Fruit fly (Drosophila melanogaster): ENCODE data around the gene Arl8.

Gene Arl8

dm6 chr3R:8111789-8112382, 14.5 kb upstream of the Arl8 start:
- TF ChIP-seq foxo (GFP tag; optimal IDR thresholded peaks at IDR 0.05) = no peak

DNA sequence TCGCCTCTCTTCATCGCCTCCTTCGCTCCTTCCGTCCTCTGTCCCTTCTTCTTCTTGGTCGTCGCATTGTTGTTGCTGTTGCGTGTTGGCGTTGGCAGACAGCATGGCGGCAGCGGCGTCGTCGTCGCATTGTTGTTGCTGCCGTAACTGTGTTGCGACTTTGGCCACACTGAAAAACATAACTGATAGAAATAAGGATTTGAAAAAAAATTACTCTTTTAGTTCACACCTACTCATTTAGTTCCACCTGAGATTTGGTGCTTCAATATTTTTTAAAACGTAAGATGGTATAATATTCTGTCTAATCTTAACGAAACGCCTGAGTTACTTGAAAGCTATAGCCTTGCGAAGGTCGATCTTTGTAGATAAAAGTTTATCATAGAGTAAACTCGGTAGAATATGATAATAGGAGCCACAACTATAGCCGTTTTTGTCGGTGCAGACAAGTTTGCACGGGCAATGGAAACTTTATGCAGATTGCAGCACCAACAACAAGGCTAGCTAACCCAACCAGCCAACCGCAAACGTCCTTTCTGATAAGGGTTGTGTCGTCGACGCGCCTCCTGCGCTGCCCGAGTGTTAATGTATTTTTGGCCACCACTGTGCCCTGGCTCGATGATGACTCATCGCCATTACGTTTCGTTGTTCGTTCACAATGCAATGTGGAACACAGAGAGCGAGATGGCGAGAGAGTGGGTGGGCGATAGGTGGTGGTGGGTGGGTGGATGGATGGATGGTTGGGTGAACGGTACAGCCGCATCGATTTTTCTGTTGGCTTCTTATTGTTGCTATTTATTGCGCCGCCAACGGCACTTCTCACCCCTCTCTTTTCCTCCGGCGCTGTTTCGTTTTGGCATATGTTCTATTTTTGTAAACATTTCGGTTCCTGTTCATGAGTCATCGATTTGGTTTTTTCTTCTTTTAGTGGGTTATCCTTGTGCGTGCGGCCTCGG, 13.2 kb upstream of the Arl8 start:
- TF ChIP-seq dmrt93B (GFP tag; optimal IDR thresholded peaks at IDR 0.05) = peak; percentile 69
- TF ChIP-seq sv (GFP tag; optimal IDR thresholded peaks at IDR 0.05) = peak; percentile 61
- TF ChIP-seq Mio (GFP tag; optimal IDR thresholded peaks at IDR 0.05) = no peak
- no peak for TF ChIP-seq Dfd (GFP tag; optimal IDR thresholded peaks at IDR 0.05)
- TF ChIP-seq Jra (GFP tag; optimal IDR thresholded peaks at IDR 0.05) = peak; percentile 40
- TF ChIP-seq rgr (GFP tag; optimal IDR thresholded peaks at IDR 0.05) = peak; percentile 80
- TF ChIP-seq Hnf4 (GFP tag; optimal IDR thresholded peaks at IDR 0.05) = peak; percentile 42
- TF ChIP-seq h (GFP tag; optimal IDR thresholded peaks at IDR 0.05) = peak; percentile 70
- TF ChIP-seq Sp1 (GFP tag; optimal IDR thresholded peaks at IDR 0.05) = peak; percentile 82
- peak; percentile 29 for TF ChIP-seq brk (GFP tag; optimal IDR thresholded peaks at IDR 0.05)
- TF ChIP-seq br (GFP tag; optimal IDR thresholded peaks at IDR 0.05) = peak; percentile 78
- peak; percentile 60 for TF ChIP-seq tai (GFP tag; optimal IDR thresholded peaks at IDR 0.05)
- peak; percentile 38 for TF ChIP-seq sage (GFP tag; optimal IDR thresholded peaks at IDR 0.05)
- TF ChIP-seq N (GFP tag; optimal IDR thresholded peaks at IDR 0.05) = no peak
- no peak for TF ChIP-seq dsf (GFP tag; optimal IDR thresholded peaks at IDR 0.05; ENCODE audit: borderline replicate concordance)
- TF ChIP-seq fru (GFP tag; optimal IDR thresholded peaks at IDR 0.05) = peak; percentile 84
- no peak for TF ChIP-seq Abd-B (GFP tag; optimal IDR thresholded peaks at IDR 0.05)
- TF ChIP-seq OdsH (GFP tag; optimal IDR thresholded peaks at IDR 0.05) = peak; percentile 75
- TF ChIP-seq Myc (optimal IDR thresholded peaks at IDR 0.05) = no peak
- TF ChIP-seq Hr83 (GFP tag; optimal IDR thresholded peaks at IDR 0.05; ENCODE audit: poor library complexity, severe bottlenecking) = no peak
- TF ChIP-seq foxo (GFP tag; optimal IDR thresholded peaks at IDR 0.05) = peak in 1 of 2 experiments; percentile 83
- peak; percentile 63 for TF ChIP-seq woc (GFP tag; optimal IDR thresholded peaks at IDR 0.05)
- TF ChIP-seq ey (GFP tag; optimal IDR thresholded peaks at IDR 0.05) = peak; percentile 88
- peak; percentile 80 for TF ChIP-seq psq (GFP tag; optimal IDR thresholded peaks at IDR 0.05)
- peak; percentile 75 for TF ChIP-seq HLH106 (tag; optimal IDR thresholded peaks at IDR 0.05)
- no peak for TF ChIP-seq Rel (GFP tag; optimal IDR thresholded peaks at IDR 0.05)
- TF ChIP-seq Rel (tag; optimal IDR thresholded peaks at IDR 0.05) = no peak
- no peak for TF ChIP-seq GATAd (GFP tag; optimal IDR thresholded peaks at IDR 0.05)
- TF ChIP-seq jim (GFP tag; optimal IDR thresholded peaks at IDR 0.05) = no peak

DNA sequence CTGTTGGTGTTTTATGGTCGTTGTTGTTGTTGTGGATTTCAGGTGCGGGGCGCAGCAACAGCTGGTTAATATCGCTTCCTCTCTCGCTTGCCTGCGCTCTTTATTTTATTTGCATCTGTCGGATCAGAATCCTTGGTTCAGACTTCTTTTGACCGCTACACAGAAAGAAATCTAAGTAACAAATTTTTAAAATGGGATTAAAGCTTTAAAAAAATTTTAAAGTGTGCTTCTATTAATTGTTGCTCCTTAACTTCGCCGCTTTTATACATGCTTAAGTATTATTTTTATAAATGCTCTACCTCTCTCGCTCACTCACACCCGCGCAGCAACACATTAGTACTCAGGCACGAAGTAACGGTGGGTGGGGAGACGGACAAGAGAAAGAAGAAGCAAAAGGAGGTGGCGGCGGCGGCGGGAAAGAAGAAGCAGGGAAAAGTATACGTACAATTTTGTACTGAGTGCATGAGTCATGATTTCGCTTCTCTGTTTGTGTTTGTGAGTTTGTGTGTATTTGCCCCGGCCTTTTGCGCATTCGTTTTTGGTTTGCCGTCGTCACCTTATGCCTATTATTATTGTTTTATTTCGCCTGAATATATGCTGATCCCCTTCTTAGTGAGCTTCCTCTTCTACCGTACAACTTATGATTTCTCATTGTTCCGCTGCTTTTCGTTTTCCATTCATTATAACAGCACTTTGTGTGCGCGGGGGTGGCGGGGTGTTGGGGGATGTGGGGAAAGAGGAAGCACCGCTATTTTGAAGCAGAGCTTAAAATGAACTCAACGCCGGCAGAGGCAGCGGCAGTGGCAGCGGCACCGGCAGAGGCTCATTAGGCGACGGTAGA, 12.4 kb upstream of the Arl8 start:
- TF ChIP-seq CG32264 (GFP tag; optimal IDR thresholded peaks at IDR 0.05) = peak; percentile 82
- no peak for TF ChIP-seq usp (GFP tag; optimal IDR thresholded peaks at IDR 0.05)
- peak; percentile 3 for TF ChIP-seq Mio (GFP tag; optimal IDR thresholded peaks at IDR 0.05)
- no peak for TF ChIP-seq lola (GFP tag; optimal IDR thresholded peaks at IDR 0.05)
- TF ChIP-seq GATAd (GFP tag; optimal IDR thresholded peaks at IDR 0.05) = peak; percentile 66
- TF ChIP-seq dsf (GFP tag; optimal IDR thresholded peaks at IDR 0.05; ENCODE audit: borderline replicate concordance) = peak; percentile 36
- no peak for TF ChIP-seq N (GFP tag; optimal IDR thresholded peaks at IDR 0.05)
- peak; percentile 92 for TF ChIP-seq psq (GFP tag; optimal IDR thresholded peaks at IDR 0.05)
- peak; percentile 70 to 94 for TF ChIP-seq foxo (GFP tag; optimal IDR thresholded peaks at IDR 0.05)
- peak; percentile 77 for TF ChIP-seq dmrt93B (GFP tag; optimal IDR thresholded peaks at IDR 0.05)
- TF ChIP-seq CrebA (GFP tag; optimal IDR thresholded peaks at IDR 0.05; ENCODE audit: borderline replicate concordance) = no peak
- peak; percentile 82 for TF ChIP-seq tai (GFP tag; optimal IDR thresholded peaks at IDR 0.05)
- peak; percentile 96 for TF ChIP-seq h (GFP tag; optimal IDR thresholded peaks at IDR 0.05)
- peak; percentile 94 for TF ChIP-seq Jra (GFP tag; optimal IDR thresholded peaks at IDR 0.05)
- no peak for TF ChIP-seq Vsx2 (GFP tag; optimal IDR thresholded peaks at IDR 0.05; ENCODE audit: partially characterized antibody)
- TF ChIP-seq brk (GFP tag; optimal IDR thresholded peaks at IDR 0.05) = peak; percentile 92
- TF ChIP-seq Dfd (GFP tag; optimal IDR thresholded peaks at IDR 0.05) = no peak
- peak; percentile 25 for TF ChIP-seq sv (GFP tag; optimal IDR thresholded peaks at IDR 0.05)
- TF ChIP-seq rgr (GFP tag; optimal IDR thresholded peaks at IDR 0.05) = peak; percentile 92
- TF ChIP-seq br (GFP tag; optimal IDR thresholded peaks at IDR 0.05) = peak; percentile 96
- TF ChIP-seq Rel (GFP tag; optimal IDR thresholded peaks at IDR 0.05) = peak; percentile 81
- TF ChIP-seq Rel (tag; optimal IDR thresholded peaks at IDR 0.05) = peak; percentile 80
- TF ChIP-seq Dif (GFP tag; optimal IDR thresholded peaks at IDR 0.05; ENCODE audit: partially characterized antibody) = peak; percentile 55
- TF ChIP-seq Abd-B (GFP tag; optimal IDR thresholded peaks at IDR 0.05) = no peak
- TF ChIP-seq Myc (optimal IDR thresholded peaks at IDR 0.05) = no peak
- TF ChIP-seq sage (GFP tag; optimal IDR thresholded peaks at IDR 0.05) = peak; percentile 92
- peak; percentile 47 for TF ChIP-seq CG9705 (GFP tag; optimal IDR thresholded peaks at IDR 0.05)
- peak in 1 of 2 experiments; percentile 41 for TF ChIP-seq dl (GFP tag; optimal IDR thresholded peaks at IDR 0.05; ENCODE audit: insufficient read depth in 1 of 2, partially characterized antibody in 2 of 2)
- peak; percentile 92 for TF ChIP-seq Hnf4 (GFP tag; optimal IDR thresholded peaks at IDR 0.05)
- no peak for TF ChIP-seq Hr78 (GFP tag; optimal IDR thresholded peaks at IDR 0.05)
- TF ChIP-seq ey (GFP tag; optimal IDR thresholded peaks at IDR 0.05) = peak; percentile 94
- peak; percentile 84 for TF ChIP-seq HLH106 (tag; optimal IDR thresholded peaks at IDR 0.05)
- TF ChIP-seq Sp1 (GFP tag; optimal IDR thresholded peaks at IDR 0.05) = peak; percentile 86

Data from whole organism, wandering third instar larva.